Fruit fly (Drosophila melanogaster) whole organism, embryonic: ENCODE measurements around the gene Pp2C1.
A peak's percentile ranks its signal among the peaks of the same experiment; 100 is the strongest.

Source experiments
- Adf1 ChIP-seq: fragments of 200-800 bp; sonication (Bioruptor generic); IDR thresholded peaks from 2 replicates; pipeline ENCODE4 v1.3.6; 2022; ENCODE audit warnings: missing biosample characterization, missing genetic modification characterization
- B-H1 ChIP-seq: fragments of 200-800 bp; sonication (Bioruptor generic); IDR thresholded peaks from 3 replicates; pipeline ENCODE4 v1.3.6; 2022; ENCODE audit warnings: missing biosample characterization, missing genetic modification characterization
- CG10209 ChIP-seq: fragments of 200-800 bp; sonication (Bioruptor generic); optimal IDR thresholded peaks from 3 replicates; lab custom pipeline; 2017; ENCODE audit warnings: missing biosample characterization, mild to moderate bottlenecking, missing genetic modification characterization, missing genetic modification reagents
- CG1024 ChIP-seq: fragments of 200-800 bp; sonication (Bioruptor generic); IDR thresholded peaks from 2 replicates; pipeline ENCODE4 v1.3.6; 2022; ENCODE audit warnings: missing biosample characterization, missing genetic modification characterization
- CG1602 ChIP-seq: fragments of 200-800 bp; sonication (Bioruptor generic); optimal IDR thresholded peaks from 3 replicates; lab custom pipeline; 2016; ENCODE audit warnings: missing biosample characterization, missing genetic modification characterization
- CG16863 ChIP-seq: fragments of 200-800 bp; sonication (Bioruptor generic); optimal IDR thresholded peaks from 3 replicates; lab custom pipeline; 2016; ENCODE audit warnings: missing biosample characterization, missing genetic modification characterization
- CG17361 ChIP-seq: fragments of 200-800 bp; sonication (Bioruptor generic); IDR thresholded peaks from 3 replicates; pipeline ENCODE4 v1.3.6; 2022; ENCODE audit warnings: missing biosample characterization, missing genetic modification characterization
- CG18262 ChIP-seq: fragments of 200-800 bp; optimal IDR thresholded peaks from 3 replicates; lab custom pipeline; 2019; ENCODE audit warnings: missing biosample characterization, mild to moderate bottlenecking, missing genetic modification characterization, moderate library complexity
- CG2120 ChIP-seq: fragments of 200-800 bp; sonication (Bioruptor generic); optimal IDR thresholded peaks from 3 replicates; lab custom pipeline; 2016; ENCODE audit warnings: missing biosample characterization, missing genetic modification characterization
- CG2199 ChIP-seq: fragments of 200-800 bp; sonication (Bioruptor generic); IDR thresholded peaks from 3 replicates; pipeline ENCODE4 v1.3.6; 2022; ENCODE audit warnings: missing biosample characterization, missing genetic modification characterization
- CG2712 ChIP-seq: fragments of 200-800 bp; optimal IDR thresholded peaks from 3 replicates; lab custom pipeline; 2019; ENCODE audit warnings: missing biosample characterization, mild to moderate bottlenecking, missing genetic modification characterization, moderate library complexity
- CG30403 ChIP-seq: fragments of 200-800 bp; sonication (Bioruptor generic); optimal IDR thresholded peaks from 3 replicates; lab custom pipeline; 2016; ENCODE audit warnings: missing biosample characterization, missing genetic modification characterization
- CG31441 ChIP-seq: fragments of 200-800 bp; sonication (Bioruptor generic); IDR thresholded peaks from 2 replicates; pipeline ENCODE4 v1.3.6; 2022; ENCODE audit warnings: missing biosample characterization, missing genetic modification characterization
- CG42726 ChIP-seq: fragments of 200-800 bp; sonication (Bioruptor generic); IDR thresholded peaks from 2 replicates; pipeline ENCODE4 v1.3.6; 2022; ENCODE audit warnings: missing biosample characterization, missing genetic modification characterization; ENCODE audit not compliant: partially characterized antibody
- CG4820 ChIP-seq: fragments of 200-800 bp; sonication (Bioruptor generic); optimal IDR thresholded peaks from 3 replicates; lab custom pipeline; 2016; ENCODE audit warnings: missing biosample characterization, missing genetic modification characterization
- CG7556 ChIP-seq: fragments of 200-800 bp; sonication (Bioruptor generic); optimal IDR thresholded peaks from 2 replicates; lab custom pipeline; 2017; ENCODE audit warnings: missing biosample characterization, mild to moderate bottlenecking, missing genetic modification characterization
- CG7963 ChIP-seq: fragments of 200-800 bp; sonication (Bioruptor generic); IDR thresholded peaks from 3 replicates; pipeline ENCODE4 v1.3.6; 2022; ENCODE audit warnings: missing biosample characterization, missing genetic modification characterization; ENCODE audit not compliant: partially characterized antibody
- CoRest ChIP-seq: fragments of 200-800 bp; sonication (Bioruptor generic); optimal IDR thresholded peaks from 3 replicates; lab custom pipeline; 2018; ENCODE audit warnings: missing biosample characterization, mild to moderate bottlenecking, missing genetic modification characterization, moderate library complexity
- D ChIP-seq, 2 experiments: fragments of 200-800 bp in 1 of 2; fragments of >200 bp in 1 of 2; sonication (Bioruptor generic) in 1 of 2; optimal IDR thresholded peaks; 2 replicates in 1 of 2; 3 replicates in 1 of 2; lab custom pipeline; 2017; ENCODE audit warnings: mild to moderate bottlenecking in 1 of 2, missing biosample characterization in 1 of 2, missing genetic modification characterization in 1 of 2, missing genetic modification reagents in 1 of 2
- E2f1 ChIP-seq: fragments of 200-800 bp; sonication (Bioruptor generic); IDR thresholded peaks from 2 replicates; pipeline ENCODE4 v1.3.6; 2022; ENCODE audit warnings: missing biosample characterization, missing genetic modification characterization
- HLH54F ChIP-seq: fragments of 200-800 bp; sonication (Bioruptor generic); optimal IDR thresholded peaks from 3 replicates; lab custom pipeline; 2016; ENCODE audit warnings: missing biosample characterization, missing genetic modification characterization
- Hr3 ChIP-seq: fragments of 200-800 bp; sonication (Bioruptor generic); optimal IDR thresholded peaks from 3 replicates; lab custom pipeline; 2016; ENCODE audit warnings: missing biosample characterization, missing genetic modification characterization
- Hr51 ChIP-seq, 2 experiments: fragments of 200-800 bp; sonication (Bioruptor generic); optimal IDR thresholded peaks; 2 replicates in 1 of 2; 3 replicates in 1 of 2; lab custom pipeline; 2016 to 2018; ENCODE audit warnings: missing biosample characterization in 2 of 2, missing genetic modification characterization in 2 of 2, mild to moderate bottlenecking in 1 of 2, moderate library complexity in 1 of 2
- Hsf ChIP-seq: fragments of 200-800 bp; sonication (Bioruptor generic); optimal IDR thresholded peaks from 3 replicates; lab custom pipeline; 2016; ENCODE audit warnings: missing biosample characterization, missing genetic modification characterization
- Kr ChIP-seq: fragments of 200-800 bp; sonication (Bioruptor generic); optimal IDR thresholded peaks from 2 replicates; lab custom pipeline; 2017; ENCODE audit warnings: missing biosample characterization, mild to moderate bottlenecking, missing genetic modification characterization
- Med ChIP-seq: fragments of 200-800 bp; sonication (Bioruptor generic); peaks from one replicate; lab custom pipeline; 2016; ENCODE audit warnings: missing biosample characterization, missing genetic modification characterization, mild to moderate bottlenecking, inconsistent platforms, moderate library complexity
- Oli ChIP-seq: fragments of 200-800 bp; sonication (Bioruptor generic); optimal IDR thresholded peaks from 2 replicates; lab custom pipeline; 2018; ENCODE audit warnings: missing biosample characterization, mild to moderate bottlenecking, missing genetic modification characterization, moderate library complexity
- Rfx ChIP-seq: fragments of 200-800 bp; sonication (Bioruptor generic); IDR thresholded peaks from 2 replicates; pipeline ENCODE4 v1.3.6; 2022; ENCODE audit warnings: missing biosample characterization, missing genetic modification characterization
- Sox100B ChIP-seq: fragments of 200-800 bp; sonication (Bioruptor generic); optimal IDR thresholded peaks from 3 replicates; lab custom pipeline; 2018; ENCODE audit warnings: missing biosample characterization, mild to moderate bottlenecking, missing genetic modification characterization
- az2 ChIP-seq: fragments of 200-800 bp; sonication (Bioruptor generic); optimal IDR thresholded peaks from 3 replicates; lab custom pipeline; 2016; ENCODE audit warnings: missing biosample characterization, missing genetic modification characterization
- bcd ChIP-seq: fragments of 200-800 bp; sonication (Bioruptor generic); optimal IDR thresholded peaks from 2 replicates; lab custom pipeline; 2017; ENCODE audit warnings: missing biosample characterization, mild to moderate bottlenecking, missing genetic modification characterization
- crp ChIP-seq, 2 experiments: fragments of 200-800 bp; sonication (Bioruptor generic); optimal IDR thresholded peaks; 2 replicates in 1 of 2; 3 replicates in 1 of 2; lab custom pipeline; 2017; ENCODE audit warnings: missing biosample characterization in 2 of 2, missing genetic modification characterization in 2 of 2, mild to moderate bottlenecking in 1 of 2, moderate library complexity in 1 of 2
- dysf ChIP-seq: fragments of 200-800 bp; sonication (Bioruptor generic); IDR thresholded peaks from 3 replicates; pipeline ENCODE4 v1.3.6; 2022; ENCODE audit warnings: missing biosample characterization, missing genetic modification characterization
- esg ChIP-seq: fragments of 200-800 bp; sonication (Bioruptor generic); conservative IDR thresholded peaks from 2 replicates; pipeline ENCODE4 v1.3.6; 2022; ENCODE audit warnings: missing biosample characterization, missing genetic modification characterization
- hkb ChIP-seq, 2 experiments: fragments of 200-800 bp in 1 of 2; fragments of >200 bp in 1 of 2; sonication (Bioruptor generic) in 1 of 2; IDR thresholded peaks in 1 of 2; optimal IDR thresholded peaks in 1 of 2; 2 replicates each; pipeline versions ENCODE4 v1.3.6 to Lab custom; 2017 to 2022; ENCODE audit warnings: missing biosample characterization in 1 of 2, missing genetic modification characterization in 1 of 2
- lab ChIP-seq: fragments of 200-800 bp; sonication (Bioruptor generic); optimal IDR thresholded peaks from 3 replicates; lab custom pipeline; 2017; ENCODE audit warnings: missing biosample characterization, missing genetic modification characterization, mild to moderate bottlenecking, moderate library complexity, missing genetic modification reagents
- lola ChIP-seq, 3 experiments: fragments of >200 bp in 2 of 3; fragments of 200-800 bp in 1 of 3; sonication (Bioruptor generic) in 1 of 3; optimal IDR thresholded peaks; 2 replicates each; lab custom pipeline; 2017 to 2019; ENCODE audit warnings: missing biosample characterization in 3 of 3, missing genetic modification characterization in 3 of 3, mild to moderate bottlenecking in 1 of 3, moderate library complexity in 1 of 3
- nmo ChIP-seq: fragments of 200-800 bp; sonication (Bioruptor generic); optimal IDR thresholded peaks from 2 replicates; lab custom pipeline; 2018; ENCODE audit warnings: missing biosample characterization, mild to moderate bottlenecking, missing genetic modification characterization, moderate library complexity
- prd ChIP-seq, 3 experiments: fragments of >200 bp in 2 of 3; fragments of 200-800 bp in 1 of 3; sonication (Bioruptor generic) in 1 of 3; optimal IDR thresholded peaks in 2 of 3; IDR thresholded peaks in 1 of 3; 2 replicates in 2 of 3; 3 replicates in 1 of 3; pipeline versions ENCODE4 v1.3.6 to Lab custom; 2017 to 2022; ENCODE audit warnings: missing biosample characterization in 1 of 3, missing genetic modification characterization in 1 of 3
- row ChIP-seq: fragments of 200-800 bp; sonication (Bioruptor generic); IDR thresholded peaks from 3 replicates; pipeline ENCODE4 v1.3.6; 2022; ENCODE audit warnings: missing biosample characterization, missing genetic modification characterization
- sens ChIP-seq: fragments of 200-800 bp; sonication (Bioruptor generic); peaks from one replicate; lab custom pipeline; 2016; ENCODE audit warnings: missing biosample characterization, missing genetic modification characterization
- seq ChIP-seq: fragments of 200-800 bp; sonication (Bioruptor generic); IDR thresholded peaks from 2 replicates; pipeline ENCODE4 v1.3.6; 2022; ENCODE audit warnings: missing biosample characterization, missing genetic modification characterization
- sisA ChIP-seq: fragments of 200-800 bp; sonication (Bioruptor generic); IDR thresholded peaks from 2 replicates; pipeline ENCODE4 v1.3.6; 2022; ENCODE audit warnings: missing biosample characterization, missing genetic modification characterization
- slbo ChIP-seq: fragments of 200-800 bp; sonication (Bioruptor generic); IDR thresholded peaks from 2 replicates; pipeline ENCODE4 v1.3.6; 2022; ENCODE audit warnings: missing biosample characterization, missing genetic modification characterization
- stwl ChIP-seq: fragments of 200-800 bp; sonication (Bioruptor generic); optimal IDR thresholded peaks from 3 replicates; lab custom pipeline; 2018; ENCODE audit warnings: missing biosample characterization, mild to moderate bottlenecking, missing genetic modification characterization, moderate library complexity
- sug ChIP-seq: fragments of 200-800 bp; optimal IDR thresholded peaks from 2 replicates; lab custom pipeline; 2019; ENCODE audit warnings: missing biosample characterization, mild to moderate bottlenecking, missing genetic modification characterization, moderate library complexity
- tgo ChIP-seq: fragments of 200-800 bp; sonication (Bioruptor generic); IDR thresholded peaks from 3 replicates; pipeline ENCODE4 v1.3.6; 2022; ENCODE audit warnings: missing biosample characterization, missing genetic modification characterization
- tio ChIP-seq: fragments of 200-800 bp; sonication (Bioruptor generic); optimal IDR thresholded peaks from 2 replicates; lab custom pipeline; 2017; ENCODE audit warnings: missing biosample characterization, missing genetic modification characterization, inconsistent platforms

Gene Pp2C1

dm6 chrX:4699775-4700174 lies 13.1 kb upstream of the Pp2C1 start (continued):
- TF ChIP-seq Med (GFP tag; lab: Kevin White, UChicago): peak; percentile 46
- 0 out of 2 replicates have a peak, but pooled peaks have one; percentile 33 for TF ChIP-seq esg (GFP tag; lab: Robert Waterston, UW)
- TF ChIP-seq CG31441 (GFP tag; lab: Robert Waterston, UW): peak; percentile 30; the same call in 1 of the 2 replicates
- peak; percentile 30 for TF ChIP-seq nmo (GFP tag; lab: Kevin White, UChicago)
- TF ChIP-seq CG1602 (GFP tag; lab: Kevin White, UChicago): peak; percentile 20
- peak; percentile 14 for TF ChIP-seq CG4820 (GFP tag; lab: Kevin White, UChicago)
- peak; percentile 27 for TF ChIP-seq Sox100B (GFP tag; lab: Kevin White, UChicago)
- TF ChIP-seq Hsf (GFP tag; lab: Kevin White, UChicago): peak; percentile 18
- no peak for TF ChIP-seq CG2712 (tag; lab: Kevin White, UChicago)
- TF ChIP-seq HLH54F (GFP tag; lab: Kevin White, UChicago): no peak
- no peak for TF ChIP-seq CG7963 (GFP tag; lab: Robert Waterston, UW)
- peak; percentile 32; the same call in 2 of the 3 replicates for TF ChIP-seq row (GFP tag; lab: Robert Waterston, UW)
- peak; percentile 0 for TF ChIP-seq Oli (tag; lab: Kevin White, UChicago)
- TF ChIP-seq CG7556 (GFP tag; lab: Kevin White, UChicago): peak; percentile 26
- TF ChIP-seq crp (GFP tag; optimal IDR thresholded peaks at IDR 0.05; lab: Kevin White, UChicago): no peak
- no peak for TF ChIP-seq lola (GFP tag; optimal IDR thresholded peaks at IDR 0.05; lab: Kevin White, UChicago)
- no peak for TF ChIP-seq CG16863
- TF ChIP-seq tio (GFP tag; lab: Kevin White, UChicago): peak; percentile 61
- no peak for TF ChIP-seq CG1024 (GFP tag; lab: Robert Waterston, UW)
- peak; percentile 25 for TF ChIP-seq bcd (GFP tag; lab: Kevin White, UChicago)
- peak; percentile 7 for TF ChIP-seq CG10209 (GFP tag; lab: Kevin White, UChicago)
- TF ChIP-seq prd (optimal IDR thresholded peaks at IDR 0.05; lab: Kevin White, UChicago): no peak
- TF ChIP-seq prd (GFP tag; IDR thresholded peaks at IDR 0.05; lab: Robert Waterston, UW): peak; percentile 38; the same call in 1 of the 3 replicates
- TF ChIP-seq tgo (GFP tag; lab: Robert Waterston, UW): peak; percentile 20; the same call in 2 of the 3 replicates
- TF ChIP-seq CoRest (tag; lab: Kevin White, UChicago): peak; percentile 10
- TF ChIP-seq slbo (GFP tag; lab: Robert Waterston, UW): peak; percentile 29
- TF ChIP-seq Hr3 (GFP tag; lab: Kevin White, UChicago): peak; percentile 27
- peak; percentile 29 for TF ChIP-seq az2 (GFP tag; lab: Kevin White, UChicago)
- TF ChIP-seq Hr51 (GFP tag; optimal IDR thresholded peaks at IDR 0.05; lab: Kevin White, UChicago): peak in 1 of 2 experiments; percentile 24
- peak; percentile 17; the same call in 1 of the 2 replicates for TF ChIP-seq sisA (GFP tag; lab: Robert Waterston, UW)
- TF ChIP-seq Kr: no peak
- no peak; the same call in 1 of the 2 replicates for TF ChIP-seq E2f1 (GFP tag; lab: Robert Waterston, UW)
- TF ChIP-seq CG30403: peak; percentile 37
- TF ChIP-seq dysf (GFP tag; lab: Robert Waterston, UW): peak; percentile 49; the same call in 2 of the 3 replicates
- TF ChIP-seq CG2199: no peak
- no peak for TF ChIP-seq hkb (optimal IDR thresholded peaks at IDR 0.05; lab: Kevin White, UChicago)
- peak; percentile 49 for TF ChIP-seq hkb (GFP tag; IDR thresholded peaks at IDR 0.05; lab: Robert Waterston, UW)
- TF ChIP-seq Adf1: no peak
- no peak for TF ChIP-seq CG42726 (GFP tag; lab: Robert Waterston, UW)
- TF ChIP-seq sens (GFP tag; lab: Kevin White, UChicago): peak; percentile 65
- TF ChIP-seq lab (GFP tag; lab: Kevin White, UChicago): peak; percentile 11
- TF ChIP-seq B-H1 (GFP tag; lab: Robert Waterston, UW): peak; percentile 26; the same call in 2 of the 3 replicates
- TF ChIP-seq sug (tag; lab: Kevin White, UChicago): no peak
- TF ChIP-seq Rfx (GFP tag; lab: Robert Waterston, UW): peak; percentile 19; the same call in 1 of the 2 replicates
- TF ChIP-seq CG18262 (tag; lab: Kevin White, UChicago): peak; percentile 21
- TF ChIP-seq CG17361: peak; percentile 50; the same call in 1 of the 3 replicates
- no peak for TF ChIP-seq stwl (tag; lab: Kevin White, UChicago)
- TF ChIP-seq D (optimal IDR thresholded peaks at IDR 0.05; lab: Kevin White, UChicago): no peak
- TF ChIP-seq D (GFP tag; optimal IDR thresholded peaks at IDR 0.05; lab: Kevin White, UChicago): peak; percentile 12
- peak; percentile 32 for TF ChIP-seq CG2120 (GFP tag; lab: Kevin White, UChicago)
- TF ChIP-seq seq (GFP tag; lab: Robert Waterston, UW): 0 out of 2 replicates have a peak, but pooled peaks have one; percentile 31
